Worm (Caenorhabditis elegans) whole organism, L4/young adult: ENCODE measurements around the gene K08E7.8.

Experiments used
- dao-5 ChIP-seq: sonication (generic microtip); optimal IDR thresholded peaks from 2 replicates; lab custom pipeline; 2016; ENCODE audit warnings: missing genotype, missing genetic modification characterization, moderate library complexity, missing compliant biosample characterization
- him-1 ChIP-seq: sonication (generic microtip); optimal IDR thresholded peaks from 2 replicates; lab custom pipeline; 2016; ENCODE audit warnings: missing genotype, missing genetic modification reagents, missing genetic modification characterization, missing compliant biosample characterization

DNA sequence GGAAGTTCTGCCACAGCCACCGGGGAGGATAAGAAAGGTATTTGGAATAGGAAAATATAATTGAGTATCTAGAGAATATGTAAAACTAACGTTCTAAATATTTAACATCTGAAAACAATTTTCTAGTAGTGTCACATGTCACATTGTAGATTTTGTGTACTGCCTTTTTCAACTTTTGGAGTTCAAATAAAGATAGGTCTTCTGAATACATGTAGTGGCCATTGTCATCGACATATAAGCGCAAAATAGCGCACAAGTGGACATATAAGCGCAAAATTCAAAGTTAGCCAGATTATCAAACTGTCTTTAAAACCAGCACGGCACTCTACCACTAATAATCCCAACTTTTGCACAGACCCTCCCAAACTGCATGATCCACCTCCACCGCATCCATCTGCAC, 11.6 kb downstream of the K08E7.8 start:
- TF ChIP-seq him-1 (tag; lab: Kevin White, UChicago) (no peak), dao-5 (tag; lab: Kevin White, UChicago) (no peak)
